Worm (Caenorhabditis elegans): ENCODE measurements around the gene cor-1.

ce11 chrIII:10201235-10201634 lies 47.7 kb upstream of the cor-1 start, which contains the start of the genes T20G5.13 and T20G5.12:
- TF ChIP-seq unc-39 (tag; optimal IDR thresholded peaks at IDR 0.05) (no peak), pha-4 (tag; optimal IDR thresholded peaks at IDR 0.05) (no peak), ztf-11 (tag; optimal IDR thresholded peaks at IDR 0.05) (no peak), unc-62 (GFP tag; optimal IDR thresholded peaks at IDR 0.05) (no peak), ceh-83 (GFP tag; optimal IDR thresholded peaks at IDR 0.05) (no peak), flh-1 (GFP tag; optimal IDR thresholded peaks at IDR 0.05) (no peak), ceh-43 (GFP tag; optimal IDR thresholded peaks at IDR 0.05) (no peak)

Measured in whole organism, mixed stage, embryonic.